Worm (Caenorhabditis elegans) whole organism, early embryonic: ENCODE measurements around the gene rps-29.

ENCODE experiments used
- B0310.2 ChIP-seq: sonication (generic microtip); optimal IDR thresholded peaks from 2 replicates; lab custom pipeline; 2016; ENCODE audit warnings: mild to moderate bottlenecking, missing genetic modification characterization, missing compliant biosample characterization
- F13C5.2 ChIP-seq: sonication (generic microtip); optimal IDR thresholded peaks from 2 replicates; lab custom pipeline; 2017; ENCODE audit warnings: mild to moderate bottlenecking, missing genetic modification characterization, inconsistent platforms, missing compliant biosample characterization
- aly-1 ChIP-seq: sonication (generic microtip); optimal IDR thresholded peaks from 2 replicates; lab custom pipeline; 2016; ENCODE audit warnings: missing genetic modification characterization, missing compliant biosample characterization
- ama-1 ChIP-seq: fragments of 150-350 bp; optimal IDR thresholded peaks from 2 replicates; lab custom pipeline; 2014
- ceh-13 ChIP-seq: fragments of 200-800 bp; sonication (Bioruptor generic); optimal IDR thresholded peaks from 2 replicates; lab custom pipeline; 2018; ENCODE audit warnings: mild to moderate bottlenecking, missing genetic modification characterization, missing compliant biosample characterization
- ceh-36 ChIP-seq: sonication (generic microtip); optimal IDR thresholded peaks from 2 replicates; lab custom pipeline; 2016; ENCODE audit warnings: missing genetic modification characterization, inconsistent platforms, missing compliant biosample characterization
- ets-7 ChIP-seq: sonication (generic microtip); optimal IDR thresholded peaks from 2 replicates; lab custom pipeline; 2016; ENCODE audit warnings: missing genotype, missing genetic modification characterization, missing compliant biosample characterization
- flt-1 ChIP-seq: fragments of 200-800 bp; sonication (Bioruptor generic); IDR thresholded peaks from 2 replicates; pipeline ENCODE4 v1.3.6; 2022; ENCODE audit warnings: missing genetic modification characterization, missing compliant biosample characterization
- hmbx-1 ChIP-seq: sonication (generic microtip); optimal IDR thresholded peaks from 2 replicates; lab custom pipeline; 2016; ENCODE audit warnings: mild to moderate bottlenecking, missing genetic modification characterization, missing compliant biosample characterization
- hmg-4 ChIP-seq: fragments of 200-800 bp; sonication (Bioruptor generic); optimal IDR thresholded peaks from 2 replicates; lab custom pipeline; 2018; ENCODE audit warnings: mild to moderate bottlenecking, missing genetic modification characterization, missing compliant biosample characterization
- hnd-1 ChIP-seq: sonication (generic microtip); optimal IDR thresholded peaks from 2 replicates; lab custom pipeline; 2016; ENCODE audit warnings: missing genetic modification characterization, missing compliant biosample characterization
- pes-1 ChIP-seq: fragments of 200-800 bp; sonication (Bioruptor generic); IDR thresholded peaks from 2 replicates; pipeline ENCODE4 v1.3.6; 2022; ENCODE audit warnings: missing genetic modification reagents, missing genetic modification characterization, missing compliant biosample characterization
- scrt-1 ChIP-seq: fragments of 200-800 bp; sonication (Bioruptor generic); IDR thresholded peaks from 2 replicates; pipeline ENCODE4 v1.3.6; 2022; ENCODE audit warnings: missing genetic modification characterization, missing compliant biosample characterization
- sea-1 ChIP-seq: fragments of 200-800 bp; sonication (Bioruptor generic); conservative IDR thresholded peaks from 2 replicates; pipeline ENCODE4 v1.3.6; 2022; ENCODE audit warnings: missing genetic modification characterization, missing compliant biosample characterization
- tbx-11 ChIP-seq: fragments of 200-800 bp; sonication (Bioruptor generic); IDR thresholded peaks from 2 replicates; pipeline ENCODE4 v1.3.6; 2022; ENCODE audit warnings: missing genetic modification characterization, missing compliant biosample characterization
- tbx-37 ChIP-seq: fragments of 200-800 bp; sonication (Bioruptor generic); conservative IDR thresholded peaks from 2 replicates; pipeline ENCODE4 v1.3.6; 2022; ENCODE audit warnings: missing genetic modification reagents, missing genetic modification characterization, missing compliant biosample characterization
- tra-4 ChIP-seq: sonication (generic microtip); optimal IDR thresholded peaks from 2 replicates; lab custom pipeline; 2017; ENCODE audit warnings: missing genetic modification characterization, missing compliant biosample characterization

The rps-29 gene

DNA sequence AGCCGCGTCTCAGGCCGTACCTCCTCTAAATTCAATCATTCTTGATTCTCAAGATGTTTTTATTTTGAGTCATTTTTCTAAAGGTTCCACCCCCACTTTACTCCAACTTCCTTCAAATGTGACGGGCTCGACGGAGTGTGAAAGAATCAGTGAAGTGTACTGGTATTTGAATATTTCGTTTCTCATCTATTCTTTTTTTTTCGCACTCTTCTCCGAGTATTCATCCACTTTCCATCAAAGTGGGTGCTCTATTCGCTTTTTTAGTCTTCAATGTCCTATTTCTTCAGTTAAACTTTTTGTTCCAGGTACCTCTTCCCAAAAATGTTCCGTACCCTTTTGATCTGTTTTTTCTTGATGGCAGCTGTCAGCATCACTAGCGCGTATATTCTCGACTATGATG lies 32.6 kb upstream of the rps-29 start, which contains the start of gene nlp-52:
TSS of gene nlp-52 (plus strand) at position 301 of the 400 bp plus-strand sequence.
- no peak for TF ChIP-seq hnd-1 (tag; lab: Kevin White, UChicago)
- TF ChIP-seq B0310.2 = no peak
- no peak for TF ChIP-seq tra-4 (tag; lab: Kevin White, UChicago)
- no peak for TF ChIP-seq tbx-11
- no peak for TF ChIP-seq hmg-4 (GFP tag; lab: Kevin White, UChicago)

DNA sequence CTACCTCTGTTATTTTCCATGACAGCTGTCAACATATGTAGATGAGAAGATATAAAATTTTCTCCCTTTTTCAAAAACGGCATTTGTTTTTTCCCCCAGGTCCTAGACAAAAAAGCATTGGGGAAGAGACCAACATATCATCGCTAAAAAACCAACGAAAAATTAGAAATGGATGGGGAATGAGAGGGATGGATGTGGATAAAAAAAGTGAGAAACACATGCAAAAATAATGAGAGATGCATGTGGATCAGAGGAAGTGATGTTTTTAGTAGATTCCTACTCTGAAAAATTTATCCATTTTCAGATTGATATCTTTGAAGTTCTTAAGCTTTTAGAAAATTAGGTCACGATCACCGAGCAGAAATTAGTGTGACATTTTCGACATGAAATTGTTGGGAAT lies 31.6 kb upstream of the rps-29 start:
- no peak for TF ChIP-seq scrt-1 (GFP tag; lab: Robert Waterston, UW)
- TF ChIP-seq sea-1 (GFP tag; lab: Robert Waterston, UW) = no peak
- TF ChIP-seq tbx-37 (GFP tag; lab: Robert Waterston, UW) = no peak
- TF ChIP-seq ceh-36 = no peak
- TF ChIP-seq ama-1 = no peak
- no peak for TF ChIP-seq hmg-4 (GFP tag; lab: Kevin White, UChicago)
- TF ChIP-seq ets-7 = no peak
- TF ChIP-seq aly-1 (tag; lab: Kevin White, UChicago) = no peak
- TF ChIP-seq hmbx-1 (tag; lab: Kevin White, UChicago) = no peak
- no peak for TF ChIP-seq hnd-1 (tag; lab: Kevin White, UChicago)
- no peak for TF ChIP-seq tbx-11
- no peak for TF ChIP-seq tra-4 (tag; lab: Kevin White, UChicago)
- TF ChIP-seq ceh-13 (GFP tag; lab: Kevin White, UChicago) = no peak
- no peak for TF ChIP-seq F13C5.2 (tag; lab: Kevin White, UChicago)
- TF ChIP-seq pes-1 (GFP tag; lab: Robert Waterston, UW) = no peak
- no peak for TF ChIP-seq flt-1 (GFP tag; lab: Robert Waterston, UW)
- no peak for TF ChIP-seq B0310.2

DNA sequence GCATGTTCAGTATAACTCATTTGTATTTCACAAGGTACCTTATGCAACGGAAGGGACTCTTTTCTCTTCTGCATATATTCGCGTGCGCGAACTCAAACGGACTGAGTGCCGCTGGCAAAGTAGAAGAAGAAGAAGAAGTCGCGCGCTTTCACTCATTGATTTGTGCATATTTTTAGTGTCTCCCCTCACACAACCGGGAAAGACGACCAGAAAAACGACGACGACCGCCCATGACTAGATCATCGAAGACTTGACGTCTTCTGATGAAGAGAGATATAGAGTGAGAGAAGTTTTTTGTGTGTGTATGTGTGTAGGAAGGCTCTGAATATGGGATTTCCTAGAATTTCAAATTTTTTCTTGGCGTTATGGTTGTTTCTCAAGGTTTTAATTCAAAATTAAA lies 29.7 kb upstream of the rps-29 start:
- TF ChIP-seq B0310.2 (no peak), ceh-13 (GFP tag; lab: Kevin White, UChicago) (no peak), scrt-1 (GFP tag; lab: Robert Waterston, UW) (no peak), ceh-36 (no peak), ets-7 (no peak), F13C5.2 (tag; lab: Kevin White, UChicago) (no peak), hnd-1 (tag; lab: Kevin White, UChicago) (no peak), pes-1 (GFP tag; lab: Robert Waterston, UW) (no peak), ama-1 (no peak), flt-1 (GFP tag; lab: Robert Waterston, UW) (no peak), hmbx-1 (tag; lab: Kevin White, UChicago) (no peak), tra-4 (tag; lab: Kevin White, UChicago) (no peak), sea-1 (GFP tag; lab: Robert Waterston, UW) (no peak), hmg-4 (GFP tag; lab: Kevin White, UChicago) (no peak), tbx-37 (GFP tag; lab: Robert Waterston, UW) (no peak), tbx-11 (no peak), aly-1 (tag; lab: Kevin White, UChicago) (no peak)

ce11 chrIII:764884-765283 lies 29.2 kb upstream of the rps-29 start, which contains the start of gene ptl-1:
Gene ptl-1, plus strand, starts transcription at chrIII:765184.
- TF ChIP-seq tra-4 (tag; lab: Kevin White, UChicago) (no peak), ceh-13 (GFP tag; lab: Kevin White, UChicago) (no peak), tbx-11 (no peak), hnd-1 (tag; lab: Kevin White, UChicago) (no peak), sea-1 (GFP tag; lab: Robert Waterston, UW) (no peak), B0310.2 (no peak), ceh-36 (no peak), scrt-1 (GFP tag; lab: Robert Waterston, UW) (no peak), hmbx-1 (tag; lab: Kevin White, UChicago) (no peak)

- no peak for TF ChIP-seq scrt-1 (GFP tag; lab: Robert Waterston, UW)
- TF ChIP-seq F13C5.2 (tag; lab: Kevin White, UChicago) = no peak
- no peak for TF ChIP-seq tbx-37 (GFP tag; lab: Robert Waterston, UW)
- no peak for TF ChIP-seq tra-4 (tag; lab: Kevin White, UChicago)
- no peak for TF ChIP-seq aly-1 (tag; lab: Kevin White, UChicago)
- no peak for TF ChIP-seq hmbx-1 (tag; lab: Kevin White, UChicago)
- no peak for TF ChIP-seq ceh-13 (GFP tag; lab: Kevin White, UChicago)
- TF ChIP-seq B0310.2 = no peak
- no peak for TF ChIP-seq ama-1
- TF ChIP-seq ets-7 = no peak
- TF ChIP-seq hnd-1 (tag; lab: Kevin White, UChicago) = no peak
- no peak for TF ChIP-seq pes-1 (GFP tag; lab: Robert Waterston, UW)
- no peak for TF ChIP-seq sea-1 (GFP tag; lab: Robert Waterston, UW)
- TF ChIP-seq hmg-4 (GFP tag; lab: Kevin White, UChicago) = no peak
- TF ChIP-seq ceh-36 = no peak
Observed at ce11 chrIII:768528-768927, 25.6 kb upstream of the rps-29 start.

DNA sequence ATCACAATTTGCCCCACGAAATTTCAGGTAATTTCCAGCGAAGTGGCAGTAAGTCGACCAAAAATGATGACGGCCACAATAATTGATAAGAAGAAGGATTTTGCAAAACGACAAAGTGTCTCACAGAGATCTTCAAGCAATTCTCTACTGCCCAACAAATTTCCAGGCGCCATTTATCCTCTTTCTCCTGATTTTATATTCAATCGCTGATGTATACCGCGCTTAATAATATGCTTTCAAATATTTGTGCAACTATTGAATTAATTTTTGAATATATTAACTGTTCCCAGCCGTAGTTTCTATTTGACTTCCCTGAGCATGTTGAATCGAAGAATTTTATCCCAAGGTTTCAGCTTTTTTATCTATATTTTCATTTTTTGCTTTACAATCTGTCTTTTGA lies 23.1 kb upstream of the rps-29 start, which contains the start of gene tpst-2:
TSS of gene tpst-2 (plus strand) at position 301 of the 400 bp plus-strand sequence.
- TF ChIP-seq hmbx-1 (tag; lab: Kevin White, UChicago) (no peak), F13C5.2 (tag; lab: Kevin White, UChicago) (no peak), scrt-1 (GFP tag; lab: Robert Waterston, UW) (no peak), tra-4 (tag; lab: Kevin White, UChicago) (no peak), ama-1 (no peak), hmg-4 (GFP tag; lab: Kevin White, UChicago) (no peak), pes-1 (GFP tag; lab: Robert Waterston, UW) (no peak), tbx-37 (GFP tag; lab: Robert Waterston, UW) (no peak)

- TF ChIP-seq sea-1 (GFP tag; lab: Robert Waterston, UW) = no peak
- no peak for TF ChIP-seq hmg-4 (GFP tag; lab: Kevin White, UChicago)
- TF ChIP-seq ceh-36 = no peak
- TF ChIP-seq B0310.2 = no peak
- no peak for TF ChIP-seq scrt-1 (GFP tag; lab: Robert Waterston, UW)
- no peak for TF ChIP-seq tbx-11
- no peak for TF ChIP-seq pes-1 (GFP tag; lab: Robert Waterston, UW)
- TF ChIP-seq ama-1 = no peak
- TF ChIP-seq flt-1 (GFP tag; lab: Robert Waterston, UW) = no peak
- TF ChIP-seq aly-1 (tag; lab: Kevin White, UChicago) = no peak
Observed at ce11 chrIII:772675-773074, 21.4 kb upstream of the rps-29 start.
